Worm (Caenorhabditis elegans) whole organism, early embryonic: Measurements from ENCODE around the gene T07D3.2.
"Not testable (repeated sequence)": the region's sequence is repeated elsewhere in the genome, so short reads cannot be mapped to it uniquely, and the experiment has no call there.

ENCODE experiments used
- B0310.2 ChIP-seq: sonication (generic microtip); optimal IDR thresholded peaks from 2 replicates; lab custom pipeline; 2016; ENCODE audit warnings: mild to moderate bottlenecking, missing genetic modification characterization, missing compliant biosample characterization
- F13C5.2 ChIP-seq: sonication (generic microtip); optimal IDR thresholded peaks from 2 replicates; lab custom pipeline; 2017; ENCODE audit warnings: mild to moderate bottlenecking, missing genetic modification characterization, inconsistent platforms, missing compliant biosample characterization
- aly-1 ChIP-seq: sonication (generic microtip); optimal IDR thresholded peaks from 2 replicates; lab custom pipeline; 2016; ENCODE audit warnings: missing genetic modification characterization, missing compliant biosample characterization
- ama-1 ChIP-seq: fragments of 150-350 bp; optimal IDR thresholded peaks from 2 replicates; lab custom pipeline; 2014
- ceh-13 ChIP-seq: fragments of 200-800 bp; sonication (Bioruptor generic); optimal IDR thresholded peaks from 2 replicates; lab custom pipeline; 2018; ENCODE audit warnings: mild to moderate bottlenecking, missing genetic modification characterization, missing compliant biosample characterization
- ceh-36 ChIP-seq: sonication (generic microtip); optimal IDR thresholded peaks from 2 replicates; lab custom pipeline; 2016; ENCODE audit warnings: missing genetic modification characterization, inconsistent platforms, missing compliant biosample characterization
- ets-7 ChIP-seq: sonication (generic microtip); optimal IDR thresholded peaks from 2 replicates; lab custom pipeline; 2016; ENCODE audit warnings: missing genotype, missing genetic modification characterization, missing compliant biosample characterization
- flt-1 ChIP-seq: fragments of 200-800 bp; sonication (Bioruptor generic); IDR thresholded peaks from 2 replicates; pipeline ENCODE4 v1.3.6; 2022; ENCODE audit warnings: missing genetic modification characterization, missing compliant biosample characterization
- hmbx-1 ChIP-seq: sonication (generic microtip); optimal IDR thresholded peaks from 2 replicates; lab custom pipeline; 2016; ENCODE audit warnings: mild to moderate bottlenecking, missing genetic modification characterization, missing compliant biosample characterization
- hmg-4 ChIP-seq: fragments of 200-800 bp; sonication (Bioruptor generic); optimal IDR thresholded peaks from 2 replicates; lab custom pipeline; 2018; ENCODE audit warnings: mild to moderate bottlenecking, missing genetic modification characterization, missing compliant biosample characterization
- hnd-1 ChIP-seq: sonication (generic microtip); optimal IDR thresholded peaks from 2 replicates; lab custom pipeline; 2016; ENCODE audit warnings: missing genetic modification characterization, missing compliant biosample characterization
- pes-1 ChIP-seq: fragments of 200-800 bp; sonication (Bioruptor generic); IDR thresholded peaks from 2 replicates; pipeline ENCODE4 v1.3.6; 2022; ENCODE audit warnings: missing genetic modification reagents, missing genetic modification characterization, missing compliant biosample characterization
- scrt-1 ChIP-seq: fragments of 200-800 bp; sonication (Bioruptor generic); IDR thresholded peaks from 2 replicates; pipeline ENCODE4 v1.3.6; 2022; ENCODE audit warnings: missing genetic modification characterization, missing compliant biosample characterization
- sea-1 ChIP-seq: fragments of 200-800 bp; sonication (Bioruptor generic); conservative IDR thresholded peaks from 2 replicates; pipeline ENCODE4 v1.3.6; 2022; ENCODE audit warnings: missing genetic modification characterization, missing compliant biosample characterization
- tbx-11 ChIP-seq: fragments of 200-800 bp; sonication (Bioruptor generic); IDR thresholded peaks from 2 replicates; pipeline ENCODE4 v1.3.6; 2022; ENCODE audit warnings: missing genetic modification characterization, missing compliant biosample characterization
- tbx-37 ChIP-seq: fragments of 200-800 bp; sonication (Bioruptor generic); conservative IDR thresholded peaks from 2 replicates; pipeline ENCODE4 v1.3.6; 2022; ENCODE audit warnings: missing genetic modification reagents, missing genetic modification characterization, missing compliant biosample characterization
- tra-4 ChIP-seq: sonication (generic microtip); optimal IDR thresholded peaks from 2 replicates; lab custom pipeline; 2017; ENCODE audit warnings: missing genetic modification characterization, missing compliant biosample characterization

Gene T07D3.2

DNA sequence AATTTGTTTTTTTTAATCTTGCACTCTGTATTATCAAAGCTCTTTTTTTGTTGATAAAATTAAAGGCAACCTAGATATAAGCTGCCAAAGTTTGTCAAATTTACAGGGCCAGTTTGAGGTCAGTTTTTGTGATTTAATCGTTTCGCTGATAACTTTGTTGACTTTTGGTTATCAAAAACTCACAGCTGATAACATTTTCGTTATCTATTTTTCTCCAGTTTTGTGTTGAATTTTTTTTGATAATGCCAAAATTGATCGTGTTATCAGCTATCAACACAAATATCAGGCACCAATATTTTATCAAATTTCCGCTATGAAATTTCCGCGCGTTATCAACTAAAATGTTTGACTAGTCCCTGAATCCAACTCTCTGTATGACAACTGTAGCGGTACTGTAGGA is 13.5 kb downstream of the T07D3.2 start:
- TF ChIP-seq hnd-1 (no peak), aly-1 (tag; lab: Kevin White, UChicago) (no peak), ceh-36 (no peak), tbx-11 (GFP tag; lab: Robert Waterston, UW) (no peak)

DNA sequence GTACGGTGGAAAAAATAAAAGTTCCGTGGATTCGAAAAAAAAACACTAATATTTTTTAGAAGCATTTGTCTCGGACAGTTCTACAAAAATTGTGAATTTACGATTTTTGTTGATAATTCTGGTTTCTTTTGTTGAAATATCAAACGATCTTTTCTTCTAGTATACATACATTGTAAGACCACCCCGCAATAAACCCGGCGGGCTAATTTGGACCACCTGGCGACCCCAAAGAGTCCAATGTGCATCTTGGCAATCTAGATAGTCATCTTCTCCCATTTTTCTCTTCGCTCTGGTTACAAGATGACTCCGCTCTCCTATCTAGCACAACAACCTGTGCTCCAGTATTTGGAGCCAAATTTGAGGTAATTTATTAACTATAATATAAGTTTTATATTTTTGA is 14.0 kb downstream of the T07D3.2 start, which contains the start of gene fbxc-29:
TSS of gene fbxc-29 (plus strand) at position 301 of the 400 bp plus-strand sequence.
- TF ChIP-seq hmbx-1 (tag; lab: Kevin White, UChicago) (no peak), flt-1 (GFP tag; lab: Robert Waterston, UW) (no peak), sea-1 (no peak), pes-1 (GFP tag; lab: Robert Waterston, UW) (no peak), ceh-36 (no peak), hmg-4 (GFP tag; lab: Kevin White, UChicago) (no peak), ets-7 (tag; lab: Kevin White, UChicago) (no peak)

- TF ChIP-seq ceh-36, result no peak
- no peak for TF ChIP-seq B0310.2 (tag; lab: Kevin White, UChicago)
- no peak for TF ChIP-seq tra-4 (tag; lab: Kevin White, UChicago)
- TF ChIP-seq aly-1 (tag; lab: Kevin White, UChicago), result no peak
- no peak for TF ChIP-seq flt-1 (GFP tag; lab: Robert Waterston, UW)
- no peak for TF ChIP-seq ceh-13 (GFP tag; lab: Kevin White, UChicago)
- no peak for TF ChIP-seq hnd-1
- no peak for TF ChIP-seq scrt-1 (GFP tag; lab: Robert Waterston, UW)
- no peak for TF ChIP-seq hmbx-1 (tag; lab: Kevin White, UChicago)
- TF ChIP-seq tbx-11 (GFP tag; lab: Robert Waterston, UW), result no peak
- TF ChIP-seq pes-1 (GFP tag; lab: Robert Waterston, UW), result no peak
Measured at ce11 chrII:917324-917723, 15.6 kb downstream of the T07D3.2 start, which contains the start of gene fbxc-30. Gene fbxc-30 (plus strand): TSS chrII:917624.

- no peak for TF ChIP-seq hnd-1
- TF ChIP-seq B0310.2 (tag; lab: Kevin White, UChicago), result no peak
- no peak for TF ChIP-seq tra-4 (tag; lab: Kevin White, UChicago)
- TF ChIP-seq sea-1, result no peak
Measured at ce11 chrII:920326-920725, 18.6 kb downstream of the T07D3.2 start.

- TF ChIP-seq B0310.2 (tag; lab: Kevin White, UChicago) (no peak), hmbx-1 (tag; lab: Kevin White, UChicago) (no peak), ceh-13 (GFP tag; lab: Kevin White, UChicago) (no peak), F13C5.2 (tag; lab: Kevin White, UChicago) (no peak), ama-1 (lab: Kevin White, UChicago) (no peak), ceh-36 (no peak), tbx-11 (GFP tag; lab: Robert Waterston, UW) (no peak), tbx-37 (GFP tag; lab: Robert Waterston, UW) (no peak), hnd-1 (no peak), ets-7 (tag; lab: Kevin White, UChicago) (no peak)
Measured at ce11 chrII:922778-923177, 21.0 kb downstream of the T07D3.2 start.

DNA sequence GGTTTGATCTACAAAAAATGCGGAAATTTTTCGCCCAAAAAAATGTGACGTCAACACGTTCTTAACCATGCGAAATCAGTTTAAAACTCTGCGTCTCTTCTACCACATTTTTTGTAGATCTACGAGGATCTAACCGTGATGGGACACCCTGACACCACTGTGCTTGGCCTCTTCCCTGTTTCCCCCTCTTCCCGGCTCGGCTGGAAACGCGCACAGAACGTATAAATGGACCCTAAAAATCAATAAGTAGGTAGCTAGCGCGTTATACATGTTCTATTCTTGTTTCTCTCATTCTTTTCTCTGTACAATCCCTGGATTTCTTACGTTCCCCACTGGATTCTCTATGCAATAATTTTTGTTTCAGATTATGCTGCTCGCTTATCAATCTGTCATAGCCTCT is 21.8 kb downstream of the T07D3.2 start, which contains the start of gene fbxc-28:
TSS of gene fbxc-28 (plus strand) at position 301 of the 400 bp plus-strand sequence.
- TF ChIP-seq hmbx-1 (tag; lab: Kevin White, UChicago), result no peak
- no peak for TF ChIP-seq B0310.2 (tag; lab: Kevin White, UChicago)
- no peak for TF ChIP-seq sea-1
- no peak for TF ChIP-seq tra-4 (tag; lab: Kevin White, UChicago)
- TF ChIP-seq tbx-11 (GFP tag; lab: Robert Waterston, UW), result no peak
- TF ChIP-seq hmg-4 (GFP tag; lab: Kevin White, UChicago), result no peak
- TF ChIP-seq hnd-1, result no peak
- no peak for TF ChIP-seq ceh-13 (GFP tag; lab: Kevin White, UChicago)
- no peak for TF ChIP-seq tbx-37 (GFP tag; lab: Robert Waterston, UW)
- no peak for TF ChIP-seq aly-1 (tag; lab: Kevin White, UChicago)
- no peak for TF ChIP-seq flt-1 (GFP tag; lab: Robert Waterston, UW)
- no peak for TF ChIP-seq ama-1 (lab: Kevin White, UChicago)
- no peak for TF ChIP-seq ets-7 (tag; lab: Kevin White, UChicago)
- no peak for TF ChIP-seq pes-1 (GFP tag; lab: Robert Waterston, UW)
- TF ChIP-seq ceh-36, result no peak
- TF ChIP-seq F13C5.2 (tag; lab: Kevin White, UChicago), result no peak
- no peak for TF ChIP-seq scrt-1 (GFP tag; lab: Robert Waterston, UW)

- TF ChIP-seq aly-1 (tag; lab: Kevin White, UChicago) (no peak), hmbx-1 (tag; lab: Kevin White, UChicago) (no peak), F13C5.2 (tag; lab: Kevin White, UChicago) (no peak), ets-7 (tag; lab: Kevin White, UChicago) (no peak), pes-1 (GFP tag; lab: Robert Waterston, UW) (no peak), ceh-36 (no peak), hnd-1 (no peak), tbx-37 (GFP tag; lab: Robert Waterston, UW) (no peak), hmg-4 (GFP tag; lab: Kevin White, UChicago) (no peak), tbx-11 (GFP tag; lab: Robert Waterston, UW) (no peak), B0310.2 (tag; lab: Kevin White, UChicago) (no peak), scrt-1 (GFP tag; lab: Robert Waterston, UW) (no peak)
Measured at ce11 chrII:927331-927730, 25.6 kb downstream of the T07D3.2 start, which contains the start of gene R07C3.13. Gene R07C3.13 (minus strand): TSS chrII:927431.

DNA sequence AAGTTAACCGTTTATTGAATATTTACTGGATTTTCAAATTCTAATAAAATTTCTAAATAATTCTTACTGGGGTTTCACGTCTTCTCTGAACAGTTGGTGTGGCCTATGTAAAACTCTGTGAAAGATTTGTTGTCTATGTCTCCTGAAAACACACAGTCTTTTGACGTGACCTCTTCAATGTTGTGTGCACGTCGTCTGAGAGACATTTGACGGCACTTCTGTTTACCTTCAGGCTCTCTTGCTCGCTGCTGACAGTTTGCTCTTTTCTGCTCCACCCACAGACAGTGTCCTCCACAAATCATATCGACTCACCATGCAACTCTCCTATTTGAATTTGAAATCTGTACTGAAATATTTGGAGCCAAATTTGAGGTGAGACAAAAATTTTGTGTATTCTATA is 29.1 kb downstream of the T07D3.2 start, which contains the start of gene fbxc-34:
TSS of gene fbxc-34 (plus strand) at position 301 of the 400 bp plus-strand sequence.
- TF ChIP-seq flt-1 (GFP tag; lab: Robert Waterston, UW); ama-1 (lab: Kevin White, UChicago); ceh-36: not testable (repeated sequence)
